Fruit fly (Drosophila melanogaster) whole organism, embryonic: ENCODE measurements around the gene Ir94d.

Experiments
- B-H2 ChIP-seq: fragments of 200-800 bp; sonication (Bioruptor generic); optimal IDR thresholded peaks from 2 replicates; lab custom pipeline; 2018; ENCODE audit warnings: missing biosample characterization, mild to moderate bottlenecking, missing genetic modification characterization
- BEAF-32 ChIP-seq: fragments of 200-800 bp; sonication (Bioruptor generic); optimal IDR thresholded peaks from 3 replicates; lab custom pipeline; 2017; ENCODE audit warnings: missing biosample characterization, missing genetic modification characterization, mild to moderate bottlenecking, moderate library complexity, missing genetic modification reagents
- Bteb2 ChIP-seq: fragments of 200-800 bp; sonication (Bioruptor generic); optimal IDR thresholded peaks from 2 replicates; lab custom pipeline; 2016; ENCODE audit warnings: missing biosample characterization, missing genetic modification characterization
- CG1024 ChIP-seq: fragments of 200-800 bp; sonication (Bioruptor generic); IDR thresholded peaks from 2 replicates; pipeline ENCODE4 v1.3.6; 2022; ENCODE audit warnings: missing biosample characterization, missing genetic modification characterization
- CG10462 ChIP-seq: fragments of 200-800 bp; sonication (Bioruptor generic); optimal IDR thresholded peaks from 2 replicates; lab custom pipeline; 2016; ENCODE audit warnings: missing biosample characterization, missing genetic modification characterization
- CG10979 ChIP-seq: fragments of 200-800 bp; sonication (Bioruptor generic); optimal IDR thresholded peaks from 2 replicates; lab custom pipeline; 2018; ENCODE audit warnings: missing biosample characterization, mild to moderate bottlenecking, missing genetic modification characterization, moderate library complexity
- CG12104 ChIP-seq: fragments of 200-800 bp; sonication (Bioruptor generic); optimal IDR thresholded peaks from 3 replicates; lab custom pipeline; 2016; ENCODE audit warnings: missing biosample characterization, missing genetic modification characterization
- CG1647 ChIP-seq: fragments of 200-800 bp; sonication (Bioruptor generic); optimal IDR thresholded peaks from 3 replicates; lab custom pipeline; 2016; ENCODE audit warnings: missing biosample characterization, missing genetic modification characterization
- CG2120 ChIP-seq: fragments of 200-800 bp; sonication (Bioruptor generic); optimal IDR thresholded peaks from 3 replicates; lab custom pipeline; 2016; ENCODE audit warnings: missing biosample characterization, missing genetic modification characterization
- CG2875 ChIP-seq: fragments of 200-800 bp; sonication (Bioruptor generic); optimal IDR thresholded peaks from 2 replicates; lab custom pipeline; 2017; ENCODE audit warnings: missing biosample characterization, mild to moderate bottlenecking, missing genetic modification characterization, missing genetic modification reagents
- CG3065 ChIP-seq: fragments of 200-800 bp; sonication (Bioruptor generic); optimal IDR thresholded peaks from 2 replicates; lab custom pipeline; 2016; ENCODE audit warnings: missing biosample characterization, missing genetic modification characterization
- CG33557 ChIP-seq: fragments of 200-800 bp; sonication (Bioruptor generic); optimal IDR thresholded peaks from 2 replicates; lab custom pipeline; 2019; ENCODE audit warnings: missing biosample characterization, mild to moderate bottlenecking, missing genetic modification characterization, moderate library complexity
- CG34224 ChIP-seq: fragments of 200-800 bp; sonication (Bioruptor generic); IDR thresholded peaks from 3 replicates; pipeline ENCODE4 v1.3.6; 2022; ENCODE audit warnings: missing biosample characterization, missing genetic modification characterization; ENCODE audit not compliant: partially characterized antibody
- CG4404 ChIP-seq: fragments of 200-800 bp; sonication (Bioruptor generic); IDR thresholded peaks from 2 replicates; pipeline ENCODE4 v1.3.6; 2022; ENCODE audit warnings: missing biosample characterization, missing genetic modification characterization
- CG5180 ChIP-seq: fragments of 200-800 bp; sonication (Bioruptor generic); optimal IDR thresholded peaks from 3 replicates; lab custom pipeline; 2017; ENCODE audit warnings: missing biosample characterization, missing genetic modification characterization, mild to moderate bottlenecking, moderate library complexity, missing genetic modification reagents
- CG6175 ChIP-seq: fragments of 200-800 bp; sonication (Bioruptor generic); IDR thresholded peaks from 3 replicates; pipeline ENCODE4 v1.3.6; 2022; ENCODE audit warnings: missing biosample characterization, missing genetic modification characterization
- CG7271 ChIP-seq: fragments of 200-800 bp; sonication (Bioruptor generic); optimal IDR thresholded peaks from 2 replicates; lab custom pipeline; 2018; ENCODE audit warnings: missing biosample characterization, mild to moderate bottlenecking, missing genetic modification characterization, moderate library complexity
- CG9727 ChIP-seq: fragments of 200-800 bp; sonication (Bioruptor generic); optimal IDR thresholded peaks from 3 replicates; lab custom pipeline; 2017; ENCODE audit warnings: missing biosample characterization, mild to moderate bottlenecking, missing genetic modification characterization
- Chrac-16 ChIP-seq: fragments of 200-800 bp; sonication (Bioruptor generic); optimal IDR thresholded peaks from 3 replicates; lab custom pipeline; 2016; ENCODE audit warnings: missing biosample characterization, missing genetic modification characterization
- CoRest ChIP-seq: fragments of 200-800 bp; sonication (Bioruptor generic); optimal IDR thresholded peaks from 3 replicates; lab custom pipeline; 2018; ENCODE audit warnings: missing biosample characterization, mild to moderate bottlenecking, missing genetic modification characterization, moderate library complexity
- Deaf1 ChIP-seq: fragments of 200-800 bp; optimal IDR thresholded peaks from 3 replicates; lab custom pipeline; 2019; ENCODE audit warnings: missing biosample characterization, mild to moderate bottlenecking, missing genetic modification characterization, moderate library complexity
- Dek ChIP-seq: fragments of 200-800 bp; sonication (Bioruptor generic); optimal IDR thresholded peaks from 3 replicates; lab custom pipeline; 2019; ENCODE audit warnings: missing biosample characterization, mild to moderate bottlenecking, missing genetic modification characterization, moderate library complexity
- Dip2 ChIP-seq: fragments of 200-800 bp; sonication (Bioruptor generic); IDR thresholded peaks from 2 replicates; pipeline ENCODE4 v1.3.6; 2022; ENCODE audit warnings: missing biosample characterization, missing genetic modification characterization
- Drgx ChIP-seq: fragments of 200-800 bp; sonication (Bioruptor generic); IDR thresholded peaks from 2 replicates; pipeline ENCODE4 v1.3.6; 2022; ENCODE audit warnings: missing biosample characterization, missing genetic modification characterization
- Ets97D ChIP-seq: fragments of 200-800 bp; sonication (Bioruptor generic); optimal IDR thresholded peaks from 3 replicates; lab custom pipeline; 2016; ENCODE audit warnings: missing biosample characterization, missing genetic modification characterization
- HHEX ChIP-seq: fragments of 200-800 bp; sonication (Bioruptor generic); optimal IDR thresholded peaks from 3 replicates; lab custom pipeline; 2017; ENCODE audit warnings: missing biosample characterization, mild to moderate bottlenecking, missing genetic modification characterization, missing genetic modification reagents
- Kr ChIP-seq: fragments of 200-800 bp; sonication (Bioruptor generic); optimal IDR thresholded peaks from 2 replicates; lab custom pipeline; 2017; ENCODE audit warnings: missing biosample characterization, mild to moderate bottlenecking, missing genetic modification characterization
- Lim3 ChIP-seq: fragments of 200-800 bp; sonication (Bioruptor generic); IDR thresholded peaks from 2 replicates; pipeline ENCODE4 v1.3.6; 2022; ENCODE audit warnings: missing biosample characterization, missing genetic modification characterization
- Max ChIP-seq: fragments of 200-800 bp; sonication (Bioruptor generic); optimal IDR thresholded peaks from 2 replicates; lab custom pipeline; 2016; ENCODE audit warnings: missing biosample characterization, mild to moderate bottlenecking, missing genetic modification characterization
- Ravus ChIP-seq: fragments of 200-800 bp; sonication (Bioruptor generic); IDR thresholded peaks from 2 replicates; pipeline ENCODE4 v1.3.6; 2022; ENCODE audit warnings: missing biosample characterization, missing genetic modification characterization
- Rx ChIP-seq: fragments of 200-800 bp; sonication (Bioruptor generic); IDR thresholded peaks from 2 replicates; pipeline ENCODE4 v1.3.6; 2022; ENCODE audit warnings: missing biosample characterization, missing genetic modification characterization
- Side ChIP-seq: fragments of 200-800 bp; sonication (Bioruptor generic); optimal IDR thresholded peaks from 2 replicates; lab custom pipeline; 2016; ENCODE audit warnings: missing biosample characterization, missing genetic modification characterization
- Six4 ChIP-seq: fragments of 200-800 bp; sonication (Bioruptor generic); optimal IDR thresholded peaks from 2 replicates; lab custom pipeline; 2016; ENCODE audit warnings: missing biosample characterization, missing genetic modification characterization
- Sox100B ChIP-seq: fragments of 200-800 bp; sonication (Bioruptor generic); optimal IDR thresholded peaks from 3 replicates; lab custom pipeline; 2018; ENCODE audit warnings: missing biosample characterization, mild to moderate bottlenecking, missing genetic modification characterization
- Xrp1 ChIP-seq: fragments of 200-800 bp; sonication (Bioruptor generic); IDR thresholded peaks from 2 replicates; pipeline ENCODE4 v1.3.6; 2022; ENCODE audit warnings: missing biosample characterization, missing genetic modification characterization
- ash1 ChIP-seq: fragments of 200-800 bp; sonication (Bioruptor generic); optimal IDR thresholded peaks from 2 replicates; lab custom pipeline; 2018; ENCODE audit warnings: missing biosample characterization, mild to moderate bottlenecking, missing genetic modification characterization
- bigmax ChIP-seq: fragments of 200-800 bp; sonication (Bioruptor generic); optimal IDR thresholded peaks from 2 replicates; lab custom pipeline; 2018; ENCODE audit warnings: missing biosample characterization, mild to moderate bottlenecking, missing genetic modification characterization
- cato ChIP-seq: fragments of 200-800 bp; sonication (Bioruptor generic); optimal IDR thresholded peaks from 2 replicates; lab custom pipeline; 2016; ENCODE audit warnings: missing biosample characterization, missing genetic modification characterization, borderline replicate concordance
- eve ChIP-seq, 2 experiments: fragments of >200 bp; optimal IDR thresholded peaks; 2 replicates each; lab custom pipeline; 2017; ENCODE audit warnings: missing biosample characterization in 2 of 2, missing genetic modification characterization in 2 of 2
- fd96Cb ChIP-seq: fragments of 200-800 bp; sonication (Bioruptor generic); optimal IDR thresholded peaks from 2 replicates; lab custom pipeline; 2018; ENCODE audit warnings: missing biosample characterization, mild to moderate bottlenecking, missing genetic modification characterization, moderate library complexity
- her ChIP-seq: fragments of 200-800 bp; sonication (Bioruptor generic); optimal IDR thresholded peaks from 2 replicates; lab custom pipeline; 2016; ENCODE audit warnings: missing biosample characterization, missing genetic modification characterization
- kni ChIP-seq: fragments of 200-800 bp; sonication (Bioruptor generic); optimal IDR thresholded peaks from 3 replicates; lab custom pipeline; 2017; ENCODE audit warnings: mild to moderate bottlenecking, missing biosample characterization, missing genetic modification reagents, missing genetic modification characterization
- lov ChIP-seq, 2 experiments: fragments of 200-800 bp in 1 of 2; fragments of >200 bp in 1 of 2; sonication (Bioruptor generic) in 1 of 2; IDR thresholded peaks in 1 of 2; optimal IDR thresholded peaks in 1 of 2; 2 replicates in 1 of 2; 3 replicates in 1 of 2; pipeline versions ENCODE4 v1.3.6 to Lab custom; 2017 to 2022; ENCODE audit warnings: missing biosample characterization in 1 of 2, missing genetic modification characterization in 1 of 2
- phol ChIP-seq: fragments of 200-800 bp; sonication (Bioruptor generic); optimal IDR thresholded peaks from 3 replicates; lab custom pipeline; 2018; ENCODE audit warnings: missing biosample characterization, mild to moderate bottlenecking, missing genetic modification characterization, moderate library complexity
- pita ChIP-seq: fragments of 200-800 bp; sonication (Bioruptor generic); optimal IDR thresholded peaks from 2 replicates; lab custom pipeline; 2017; ENCODE audit warnings: missing biosample characterization, mild to moderate bottlenecking, missing genetic modification characterization
- repo ChIP-seq: fragments of 200-800 bp; sonication (Bioruptor generic); optimal IDR thresholded peaks from 2 replicates; lab custom pipeline; 2016; ENCODE audit warnings: missing biosample characterization, missing genetic modification characterization
- row ChIP-seq: fragments of 200-800 bp; sonication (Bioruptor generic); IDR thresholded peaks from 3 replicates; pipeline ENCODE4 v1.3.6; 2022; ENCODE audit warnings: missing biosample characterization, missing genetic modification characterization
- run ChIP-seq: fragments of 200-800 bp; sonication (Bioruptor generic); optimal IDR thresholded peaks from 3 replicates; lab custom pipeline; 2018; ENCODE audit warnings: missing biosample characterization, mild to moderate bottlenecking, missing genetic modification characterization
- sisA ChIP-seq: fragments of 200-800 bp; sonication (Bioruptor generic); IDR thresholded peaks from 2 replicates; pipeline ENCODE4 v1.3.6; 2022; ENCODE audit warnings: missing biosample characterization, missing genetic modification characterization
- slp2 ChIP-seq: fragments of 200-800 bp; sonication (Bioruptor generic); optimal IDR thresholded peaks from 2 replicates; lab custom pipeline; 2016; ENCODE audit warnings: missing biosample characterization, missing genetic modification characterization

Gene Ir94d

DNA sequence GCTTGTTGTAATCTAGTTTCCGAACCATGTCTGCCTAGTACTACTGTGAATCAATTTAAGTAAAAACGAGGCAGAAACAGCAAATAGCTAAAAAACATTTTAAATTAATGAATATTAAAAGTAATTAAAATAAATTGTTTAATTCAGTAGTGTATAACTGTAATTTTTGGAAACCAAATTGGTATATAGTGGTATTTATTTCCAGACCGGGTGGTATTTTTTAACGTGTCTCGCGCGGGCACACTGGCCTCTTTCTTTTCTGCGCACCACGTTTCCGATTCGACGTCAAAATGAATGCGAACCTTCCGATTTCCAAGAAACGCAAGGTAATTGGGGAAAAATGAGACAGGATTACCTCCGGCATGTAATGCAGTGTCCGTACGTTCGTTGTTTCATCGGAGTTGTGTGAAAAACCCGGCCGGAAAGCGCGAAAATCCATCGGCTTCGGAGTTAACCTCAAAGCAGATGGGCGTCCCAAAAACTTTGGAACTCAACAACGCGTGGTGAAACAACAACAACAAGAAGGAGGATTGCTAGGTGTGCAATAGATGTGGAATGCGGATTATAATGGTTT is 44.0 kb upstream of the Ir94d start, which contains the start of gene RpS3 (continued):
- TF ChIP-seq Chrac-16 (no peak), CG9727 (GFP tag; lab: Kevin White, UChicago) (peak; percentile 32), Drgx (GFP tag; lab: Robert Waterston, UW) (no peak), run (no peak), kni (GFP tag; lab: Kevin White, UChicago) (no peak), CG6175 (GFP tag; lab: Robert Waterston, UW) (no peak), CG2875 (peak; percentile 44), CG7271 (tag; lab: Kevin White, UChicago) (peak; percentile 9), cato (GFP tag; lab: Kevin White, UChicago) (no peak), Rx (no peak), CG3065 (GFP tag; lab: Kevin White, UChicago) (no peak), Six4 (no peak), lov (optimal IDR thresholded peaks at IDR 0.05; lab: Kevin White, UChicago) (no peak), lov (GFP tag; IDR thresholded peaks at IDR 0.05; lab: Robert Waterston, UW) (no peak), row (GFP tag; lab: Robert Waterston, UW) (0 out of 3 replicates have a peak, but pooled peaks have one; percentile 8), CG2120 (GFP tag; lab: Kevin White, UChicago) (no peak), CG34224 (GFP tag; lab: Robert Waterston, UW) (0 out of 3 replicates have a peak, but pooled peaks have one; percentile 23), her (GFP tag; lab: Kevin White, UChicago) (no peak), HHEX (GFP tag; lab: Kevin White, UChicago) (peak; percentile 26), CG33557 (GFP tag; lab: Kevin White, UChicago) (no peak), Dip2 (GFP tag; lab: Robert Waterston, UW) (no peak), Dek (tag; lab: Kevin White, UChicago) (peak; percentile 43), Side (no peak), CoRest (peak; percentile 50), Kr (GFP tag; lab: Kevin White, UChicago) (no peak), Xrp1 (no peak), CG10979 (tag; lab: Kevin White, UChicago) (no peak), CG5180 (GFP tag; lab: Kevin White, UChicago) (no peak), Bteb2 (no peak), Sox100B (GFP tag; lab: Kevin White, UChicago) (no peak), CG1647 (no peak), repo (GFP tag; lab: Kevin White, UChicago) (no peak), bigmax (peak; percentile 99), slp2 (no peak), Deaf1 (tag; lab: Kevin White, UChicago) (no peak), CG10462 (GFP tag; lab: Kevin White, UChicago) (no peak), BEAF-32 (peak; percentile 37), Ravus (GFP tag; lab: Robert Waterston, UW) (no peak), ash1 (no peak), Lim3 (GFP tag; lab: Robert Waterston, UW) (no peak), Ets97D (GFP tag; lab: Kevin White, UChicago) (peak; percentile 78), CG12104 (no peak), pita (GFP tag; lab: Kevin White, UChicago) (peak; percentile 80), CG1024 (GFP tag; lab: Robert Waterston, UW) (no peak), sisA (no peak), CG4404 (GFP tag; lab: Robert Waterston, UW) (no peak), eve (GFP tag; optimal IDR thresholded peaks at IDR 0.05; lab: Kevin White, UChicago) (no peak), Max (GFP tag; lab: Kevin White, UChicago) (peak; percentile 86), fd96Cb (tag; lab: Kevin White, UChicago) (no peak), B-H2 (GFP tag; lab: Kevin White, UChicago) (peak; percentile 42), phol (tag; lab: Kevin White, UChicago) (peak; percentile 70)
